Fruit fly (Drosophila melanogaster): ENCODE results near the gene Acp95EF.

The Acp95EF gene

DNA sequence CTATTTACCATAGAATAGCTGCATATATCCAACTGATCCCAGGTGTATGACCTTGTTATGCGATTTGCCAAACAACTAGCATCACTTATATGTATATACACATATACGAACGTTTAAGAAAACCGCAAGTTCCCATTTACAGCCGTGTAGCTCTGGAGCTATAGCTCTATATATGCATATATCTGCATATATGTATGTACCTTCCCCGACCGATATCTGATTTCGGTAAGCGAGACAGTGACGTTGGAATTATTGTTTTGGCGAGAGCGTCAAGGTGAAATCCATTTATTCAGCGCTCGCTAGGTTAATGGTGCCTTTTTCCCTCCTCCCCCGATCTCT is 31.2 kb downstream of the Acp95EF start (continued):
- TF ChIP-seq emc (GFP tag; optimal IDR thresholded peaks at IDR 0.05) (no peak), Ptx1 (GFP tag; IDR thresholded peaks at IDR 0.05) (no peak), CG17385 (GFP tag; optimal IDR thresholded peaks at IDR 0.05) (no peak), aop (GFP tag; IDR thresholded peaks at IDR 0.05) (0 out of 2 replicates have a peak, but pooled peaks have one; percentile 1), CG34422 (GFP tag; IDR thresholded peaks at IDR 0.05) (no peak), MESR4 (GFP tag; optimal IDR thresholded peaks at IDR 0.05) (peak; percentile 32), Oaz (GFP tag; IDR thresholded peaks at IDR 0.05) (no peak), CG7372 (GFP tag; IDR thresholded peaks at IDR 0.05) (no peak), chm (GFP tag; IDR thresholded peaks at IDR 0.05) (no peak), amos (GFP tag; IDR thresholded peaks at IDR 0.05; ENCODE audit: partially characterized antibody) (no peak), lab (GFP tag; optimal IDR thresholded peaks at IDR 0.05) (no peak), Stat92E (GFP tag; optimal IDR thresholded peaks at IDR 0.05) (no peak), CG4617 (GFP tag; optimal IDR thresholded peaks at IDR 0.05; ENCODE audit: borderline replicate concordance) (no peak), D19B (GFP tag; optimal IDR thresholded peaks at IDR 0.05) (no peak), luna (GFP tag; optimal IDR thresholded peaks at IDR 0.05) (no peak), Mrtf (GFP tag; IDR thresholded peaks at IDR 0.05) (no peak), zfh1 (GFP tag; IDR thresholded peaks at IDR 0.05) (no peak), CG7987 (GFP tag; optimal IDR thresholded peaks at IDR 0.05) (no peak), crol (GFP tag; IDR thresholded peaks at IDR 0.05) (peak; percentile 47; the same call in 1 of the 2 replicates), CG7271 (tag; optimal IDR thresholded peaks at IDR 0.05) (no peak), Gsc (GFP tag; IDR thresholded peaks at IDR 0.05) (no peak), stwl (tag; optimal IDR thresholded peaks at IDR 0.05) (no peak), tx (GFP tag; optimal IDR thresholded peaks at IDR 0.05) (no peak), stc (GFP tag; IDR thresholded peaks at IDR 0.05) (no peak), dati (GFP tag; IDR thresholded peaks at IDR 0.05) (no peak), CG2889 (GFP tag; IDR thresholded peaks at IDR 0.05) (no peak), CG1233 (GFP tag; optimal IDR thresholded peaks at IDR 0.05) (no peak), CG9817 (tag; optimal IDR thresholded peaks at IDR 0.05) (no peak), bsh (GFP tag; optimal IDR thresholded peaks at IDR 0.05) (no peak), tin (GFP tag; optimal IDR thresholded peaks at IDR 0.05) (no peak), Trl (optimal IDR thresholded peaks at IDR 0.05) (no peak), Trl (GFP tag; optimal IDR thresholded peaks at IDR 0.05) (no peak), grau (tag; optimal IDR thresholded peaks at IDR 0.05) (no peak), CG14441 (GFP tag; IDR thresholded peaks at IDR 0.05) (no peak), B-H2 (GFP tag; optimal IDR thresholded peaks at IDR 0.05) (no peak), kni (GFP tag; optimal IDR thresholded peaks at IDR 0.05) (no peak), CG11247 (GFP tag; IDR thresholded peaks at IDR 0.05) (no peak), HLH3B (GFP tag; IDR thresholded peaks at IDR 0.05) (no peak), hkb (optimal IDR thresholded peaks at IDR 0.05) (no peak), hkb (GFP tag; IDR thresholded peaks at IDR 0.05) (0 out of 2 replicates have a peak, but pooled peaks have one; percentile 4)

DNA sequence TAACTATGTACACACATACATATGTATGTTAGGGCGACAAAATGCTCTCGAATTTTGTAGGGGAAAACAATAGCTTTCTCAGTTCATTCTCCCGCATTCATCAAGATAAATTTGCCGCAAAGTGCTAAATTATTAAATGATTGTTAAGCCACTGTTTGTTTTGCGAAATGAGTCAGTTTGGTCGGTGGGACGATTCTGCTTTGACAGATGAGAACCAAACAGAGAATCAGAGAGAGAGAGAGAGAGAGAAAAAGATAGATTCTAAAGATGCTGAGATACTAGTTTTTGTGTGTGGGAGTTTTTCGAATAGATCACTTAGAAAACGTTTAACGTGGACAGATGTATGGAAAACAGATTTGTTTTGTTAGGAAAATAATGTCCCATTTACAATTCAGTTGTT is 31.6 kb downstream of the Acp95EF start:
- TF ChIP-seq CG7786 (GFP tag; optimal IDR thresholded peaks at IDR 0.05) = no peak
- TF ChIP-seq CG12299 (tag; optimal IDR thresholded peaks at IDR 0.05) = no peak
- no peak for TF ChIP-seq CG9437 (GFP tag; optimal IDR thresholded peaks at IDR 0.05)
- no peak for TF ChIP-seq zen (tag; optimal IDR thresholded peaks at IDR 0.05)
- TF ChIP-seq cg (GFP tag; optimal IDR thresholded peaks at IDR 0.05) = peak; percentile 31
- TF ChIP-seq Camta (GFP tag; optimal IDR thresholded peaks at IDR 0.05) = no peak
- no peak for TF ChIP-seq CG10565 (GFP tag; optimal IDR thresholded peaks at IDR 0.05)
- TF ChIP-seq CG30020 (tag; optimal IDR thresholded peaks at IDR 0.05) = no peak
- no peak for TF ChIP-seq CrebB (tag; optimal IDR thresholded peaks at IDR 0.05)
- no peak for TF ChIP-seq ap (GFP tag; IDR thresholded peaks at IDR 0.05)
- no peak for TF ChIP-seq h (optimal IDR thresholded peaks at IDR 0.05)
- TF ChIP-seq CG3838 (GFP tag; optimal IDR thresholded peaks at IDR 0.05) = no peak
- no peak for TF ChIP-seq CG6689 (GFP tag; IDR thresholded peaks at IDR 0.05)
- no peak for TF ChIP-seq tin (GFP tag; optimal IDR thresholded peaks at IDR 0.05)
- no peak for TF ChIP-seq Six4 (GFP tag; optimal IDR thresholded peaks at IDR 0.05)
- TF ChIP-seq pum (GFP tag; optimal IDR thresholded peaks at IDR 0.05) = no peak
- no peak for TF ChIP-seq CG17359 (tag; optimal IDR thresholded peaks at IDR 0.05)

Data from whole organism, embryonic.